Worm (Caenorhabditis elegans): ENCODE data around the gene emb-8.

The emb-8 gene

ce11 chrIII:5201267-5201666 lies 1.8 kb upstream of the emb-8 start:
- TF ChIP-seq peb-1 (tag; optimal IDR thresholded peaks at IDR 0.05), result no peak
- no peak for TF ChIP-seq snpc-4 (tag; optimal IDR thresholded peaks at IDR 0.05)
- no peak for TF ChIP-seq skn-1 (tag; optimal IDR thresholded peaks at IDR 0.05)
- TF ChIP-seq unc-55 (GFP tag; optimal IDR thresholded peaks at IDR 0.05), result no peak
- TF ChIP-seq sma-3 (GFP tag; optimal IDR thresholded peaks at IDR 0.05), result peak; percentile 44
- TF ChIP-seq mdl-1 (tag; optimal IDR thresholded peaks at IDR 0.05), result no peak
- TF ChIP-seq nhr-129 (tag; optimal IDR thresholded peaks at IDR 0.05), result peak; percentile 30
- TF ChIP-seq lin-11 (tag; optimal IDR thresholded peaks at IDR 0.05), result no peak
- peak; percentile 1 for TF ChIP-seq F13H6.1 (tag; optimal IDR thresholded peaks at IDR 0.05)
- no peak for TF ChIP-seq ztf-11 (tag; optimal IDR thresholded peaks at IDR 0.05)
- TF ChIP-seq elt-3 (tag; optimal IDR thresholded peaks at IDR 0.05), result no peak
- no peak for TF ChIP-seq blmp-1 (tag; optimal IDR thresholded peaks at IDR 0.05; ENCODE audit: insufficient read depth)
- no peak for TF ChIP-seq ceh-16 (tag; optimal IDR thresholded peaks at IDR 0.05)
- peak; percentile 53 for TF ChIP-seq nhr-25 (tag; optimal IDR thresholded peaks at IDR 0.05)
- TF ChIP-seq mbf-1 (tag; optimal IDR thresholded peaks at IDR 0.05), result no peak
- no peak for TF ChIP-seq ama-1 (optimal IDR thresholded peaks at IDR 0.05)
- TF ChIP-seq Y55F3AM.14 (GFP tag; optimal IDR thresholded peaks at IDR 0.05), result no peak
- peak; percentile 88 for TF ChIP-seq crh-2 (tag; optimal IDR thresholded peaks at IDR 0.05)
- TF ChIP-seq nhr-10 (tag; optimal IDR thresholded peaks at IDR 0.05), result no peak
- TF ChIP-seq nhr-6 (tag; optimal IDR thresholded peaks at IDR 0.05), result no peak
- TF ChIP-seq C34F6.9 (tag; optimal IDR thresholded peaks at IDR 0.05), result peak; percentile 14
- peak in 1 of 2 experiments; percentile 28 for TF ChIP-seq lsy-2 (tag; optimal IDR thresholded peaks at IDR 0.05)
- TF ChIP-seq ceh-82 (tag; optimal IDR thresholded peaks at IDR 0.05), result no peak
- TF ChIP-seq R02D3.7 (tag; optimal IDR thresholded peaks at IDR 0.05), result no peak
- TF ChIP-seq gmeb-1 (tag; optimal IDR thresholded peaks at IDR 0.05), result peak; percentile 58
- no peak for TF ChIP-seq lin-13 (GFP tag; optimal IDR thresholded peaks at IDR 0.05)
- TF ChIP-seq fos-1 (tag; optimal IDR thresholded peaks at IDR 0.05), result peak; percentile 97
- no peak for TF ChIP-seq ZK546.5 (tag; optimal IDR thresholded peaks at IDR 0.05)
- peak; percentile 25 for TF ChIP-seq nhr-21 (tag; optimal IDR thresholded peaks at IDR 0.05)
- TF ChIP-seq ztf-4 (tag; optimal IDR thresholded peaks at IDR 0.05), result no peak
- peak; percentile 69 for TF ChIP-seq sma-9 (GFP tag; optimal IDR thresholded peaks at IDR 0.05)
- no peak for TF ChIP-seq sma-9 (tag; optimal IDR thresholded peaks at IDR 0.05)
- no peak for TF ChIP-seq mab-5 (tag; optimal IDR thresholded peaks at IDR 0.05)
- no peak for TF ChIP-seq zag-1 (tag; optimal IDR thresholded peaks at IDR 0.05)

ce11 chrIII:5200349-5200748 lies 872 bp upstream of the emb-8 start:
- TF ChIP-seq sma-9 (GFP tag; optimal IDR thresholded peaks at IDR 0.05), result peak; percentile 49
- no peak for TF ChIP-seq sma-9 (tag; optimal IDR thresholded peaks at IDR 0.05)
- TF ChIP-seq crh-2 (tag; optimal IDR thresholded peaks at IDR 0.05), result peak; percentile 24
- TF ChIP-seq nhr-25 (tag; optimal IDR thresholded peaks at IDR 0.05), result peak; percentile 43
- no peak for TF ChIP-seq ceh-82 (tag; optimal IDR thresholded peaks at IDR 0.05)
- TF ChIP-seq sma-3 (GFP tag; optimal IDR thresholded peaks at IDR 0.05), result no peak
- TF ChIP-seq fos-1 (tag; optimal IDR thresholded peaks at IDR 0.05), result peak; percentile 60
- TF ChIP-seq nhr-129 (tag; optimal IDR thresholded peaks at IDR 0.05), result peak; percentile 91
- TF ChIP-seq gmeb-1 (tag; optimal IDR thresholded peaks at IDR 0.05), result peak; percentile 32
- no peak for TF ChIP-seq nhr-23 (tag; optimal IDR thresholded peaks at IDR 0.05)
- TF ChIP-seq blmp-1 (tag; optimal IDR thresholded peaks at IDR 0.05; ENCODE audit: insufficient read depth), result peak; percentile 14
- no peak for TF ChIP-seq unc-62 (GFP tag; optimal IDR thresholded peaks at IDR 0.05)
- TF ChIP-seq nhr-11 (tag; optimal IDR thresholded peaks at IDR 0.05), result no peak

ce11 chrIII:5196298-5197045 lies 3.0 kb downstream of the emb-8 start:
- peak; percentile 57 for TF ChIP-seq nhr-129 (tag; optimal IDR thresholded peaks at IDR 0.05)
- no peak for TF ChIP-seq nhr-23 (tag; optimal IDR thresholded peaks at IDR 0.05)
- TF ChIP-seq sem-4 (tag; optimal IDR thresholded peaks at IDR 0.05), result no peak
- TF ChIP-seq sma-3 (GFP tag; optimal IDR thresholded peaks at IDR 0.05), result peak; percentile 2
- no peak for TF ChIP-seq unc-62 (GFP tag; optimal IDR thresholded peaks at IDR 0.05)
- no peak for TF ChIP-seq nhr-10 (tag; optimal IDR thresholded peaks at IDR 0.05)
- no peak for TF ChIP-seq F13H6.1 (tag; optimal IDR thresholded peaks at IDR 0.05)
- no peak for TF ChIP-seq ZK546.5 (tag; optimal IDR thresholded peaks at IDR 0.05)
- no peak for TF ChIP-seq mbf-1 (tag; optimal IDR thresholded peaks at IDR 0.05)
- peak; percentile 11 for TF ChIP-seq crh-2 (tag; optimal IDR thresholded peaks at IDR 0.05)
- TF ChIP-seq ama-1 (optimal IDR thresholded peaks at IDR 0.05), result peak; percentile 26
- TF ChIP-seq ztf-4 (tag; optimal IDR thresholded peaks at IDR 0.05), result peak; percentile 66
